Worm (Caenorhabditis elegans) whole organism, L2 larva: ENCODE measurements around the gene fbxa-53.

Experiments
- C34F6.9 ChIP-seq: fragments of 150-350 bp; optimal IDR thresholded peaks from 2 replicates; lab custom pipeline; 2014; ENCODE audit warnings: missing biosample characterization, missing genetic modification characterization
- F13H6.1 ChIP-seq: sonication (generic microtip); optimal IDR thresholded peaks from 2 replicates; lab custom pipeline; 2016; ENCODE audit warnings: missing genetic modification characterization, missing compliant biosample characterization
- R02D3.7 ChIP-seq: fragments of 150-350 bp; optimal IDR thresholded peaks from 2 replicates; lab custom pipeline; 2014; ENCODE audit warnings: missing biosample characterization, missing genetic modification characterization
- Y55F3AM.14 ChIP-seq: fragments of 200-800 bp; sonication (Bioruptor generic); optimal IDR thresholded peaks from 2 replicates; lab custom pipeline; 2018; ENCODE audit warnings: mild to moderate bottlenecking, missing genetic modification characterization, missing compliant biosample characterization
- ZK546.5 ChIP-seq: sonication (generic microtip); optimal IDR thresholded peaks from 2 replicates; lab custom pipeline; 2017; ENCODE audit warnings: missing biosample characterization, missing genetic modification characterization
- alr-1 ChIP-seq: fragments of 150-350 bp; optimal IDR thresholded peaks from 2 replicates; lab custom pipeline; 2014; ENCODE audit warnings: missing biosample characterization, missing genetic modification characterization
- ama-1 ChIP-seq: fragments of 150-350 bp; optimal IDR thresholded peaks from 2 replicates; lab custom pipeline; 2018; ENCODE audit warnings: inconsistent platforms
- blmp-1 ChIP-seq: sonication (generic microtip); optimal IDR thresholded peaks from 2 replicates; lab custom pipeline; 2017; ENCODE audit warnings: missing genetic modification characterization, mild to moderate bottlenecking, missing compliant biosample characterization, antibody characterized with exemption, moderate library complexity; ENCODE audit not compliant: insufficient read depth
- ceh-16 ChIP-seq: fragments of 150-350 bp; optimal IDR thresholded peaks from 2 replicates; lab custom pipeline; 2014; ENCODE audit warnings: missing biosample characterization, missing genetic modification characterization
- ceh-82 ChIP-seq: fragments of 150-350 bp; optimal IDR thresholded peaks from 2 replicates; lab custom pipeline; 2014; ENCODE audit warnings: missing biosample characterization, missing genetic modification characterization
- crh-2 ChIP-seq: sonication (generic microtip); optimal IDR thresholded peaks from 2 replicates; lab custom pipeline; 2017; ENCODE audit warnings: missing biosample characterization, missing genetic modification characterization
- egl-27 ChIP-seq: sonication (generic microtip); optimal IDR thresholded peaks from 3 replicates; lab custom pipeline; 2017; ENCODE audit warnings: missing biosample characterization, missing genetic modification reagents, missing genetic modification characterization
- elt-1 ChIP-seq: fragments of 150-350 bp; optimal IDR thresholded peaks from 2 replicates; lab custom pipeline; 2014; ENCODE audit warnings: missing biosample characterization, missing genetic modification characterization
- elt-3 ChIP-seq: sonication (generic microtip); optimal IDR thresholded peaks from 2 replicates; lab custom pipeline; 2017; ENCODE audit warnings: missing biosample characterization, missing genetic modification characterization
- fos-1 ChIP-seq: fragments of 150-350 bp; optimal IDR thresholded peaks from 2 replicates; lab custom pipeline; 2014; ENCODE audit warnings: missing biosample characterization, missing genetic modification characterization
- gmeb-1 ChIP-seq: fragments of 150-350 bp; optimal IDR thresholded peaks from 2 replicates; lab custom pipeline; 2014; ENCODE audit warnings: missing biosample characterization, missing genetic modification characterization
- lin-11 ChIP-seq: fragments of 150-350 bp; sonication (generic microtip); optimal IDR thresholded peaks from 2 replicates; lab custom pipeline; 2014; ENCODE audit warnings: missing biosample characterization, missing genetic modification characterization, inconsistent platforms, mixed read lengths
- lin-13 ChIP-seq: fragments of 150-350 bp; optimal IDR thresholded peaks from 2 replicates; lab custom pipeline; 2014; ENCODE audit warnings: missing biosample characterization, missing genetic modification reagents, missing genetic modification characterization
- lin-39 ChIP-seq: fragments of 150-350 bp; optimal IDR thresholded peaks from 2 replicates; lab custom pipeline; 2014; ENCODE audit warnings: missing biosample characterization, missing genetic modification reagents, missing genetic modification characterization
- lsy-2 ChIP-seq, 2 experiments: fragments of 150-350 bp in 1 of 2; sonication (generic microtip) in 1 of 2; optimal IDR thresholded peaks; 2 replicates each; lab custom pipeline; 2014 to 2017; ENCODE audit warnings: missing biosample characterization in 2 of 2, missing genetic modification characterization in 2 of 2
- mab-5 ChIP-seq: fragments of 150-350 bp; optimal IDR thresholded peaks from 2 replicates; lab custom pipeline; 2014; ENCODE audit warnings: missing biosample characterization, missing genetic modification characterization
- mbf-1 ChIP-seq: sonication (generic microtip); optimal IDR thresholded peaks from 2 replicates; lab custom pipeline; 2017; ENCODE audit warnings: missing biosample characterization, missing genetic modification characterization
- mdl-1 ChIP-seq, 2 experiments: fragments of 150-350 bp in 1 of 2; sonication (generic microtip) in 1 of 2; optimal IDR thresholded peaks; 2 replicates each; lab custom pipeline; 2017; ENCODE audit warnings: missing biosample characterization in 2 of 2, missing genetic modification characterization in 2 of 2
- nhr-10 ChIP-seq: sonication (generic microtip); optimal IDR thresholded peaks from 2 replicates; lab custom pipeline; 2017; ENCODE audit warnings: missing biosample characterization, missing genetic modification characterization
- nhr-11 ChIP-seq: fragments of 150-350 bp; optimal IDR thresholded peaks from 2 replicates; lab custom pipeline; 2014; ENCODE audit warnings: missing biosample characterization, missing genetic modification characterization
- nhr-12 ChIP-seq: fragments of 150-350 bp; optimal IDR thresholded peaks from 2 replicates; lab custom pipeline; 2014; ENCODE audit warnings: missing biosample characterization, missing genetic modification characterization
- nhr-129 ChIP-seq: fragments of 150-350 bp; optimal IDR thresholded peaks from 2 replicates; lab custom pipeline; 2014; ENCODE audit warnings: missing biosample characterization, missing genetic modification characterization
- nhr-23 ChIP-seq: fragments of 150-350 bp; optimal IDR thresholded peaks from 2 replicates; lab custom pipeline; 2014; ENCODE audit warnings: missing biosample characterization, missing genetic modification reagents, missing genetic modification characterization
- nhr-237 ChIP-seq: fragments of 150-350 bp; optimal IDR thresholded peaks from 2 replicates; lab custom pipeline; 2014; ENCODE audit warnings: missing biosample characterization, missing genetic modification characterization
- nhr-25 ChIP-seq: fragments of 150-350 bp; sonication (generic microtip); optimal IDR thresholded peaks from 3 replicates; lab custom pipeline; 2014; ENCODE audit warnings: missing biosample characterization, missing genetic modification characterization
- sem-4 ChIP-seq: fragments of 150-350 bp; optimal IDR thresholded peaks from 2 replicates; lab custom pipeline; 2014; ENCODE audit warnings: missing biosample characterization, missing genetic modification reagents, missing genetic modification characterization
- skn-1 ChIP-seq: sonication (generic microtip); optimal IDR thresholded peaks from 2 replicates; lab custom pipeline; 2017; ENCODE audit warnings: missing biosample characterization, missing genetic modification characterization
- sma-3 ChIP-seq: sonication (generic microtip); optimal IDR thresholded peaks from 2 replicates; lab custom pipeline; 2016; ENCODE audit warnings: missing genetic modification reagents, missing genetic modification characterization, missing compliant biosample characterization
- sma-9 ChIP-seq, 2 experiments: fragments of 150-350 bp in 1 of 2; sonication (generic microtip) in 1 of 2; optimal IDR thresholded peaks; 2 replicates each; lab custom pipeline; 2014 to 2016; ENCODE audit warnings: missing genetic modification characterization in 2 of 2, mild to moderate bottlenecking in 1 of 2, missing biosample characterization in 1 of 2, missing compliant biosample characterization in 1 of 2, missing genetic modification reagents in 1 of 2, moderate library complexity in 1 of 2
- snpc-4 ChIP-seq: fragments of 150-350 bp; optimal IDR thresholded peaks from 2 replicates; lab custom pipeline; 2014; ENCODE audit warnings: missing biosample characterization, missing genetic modification characterization
- unc-62 ChIP-seq: fragments of 150-350 bp; optimal IDR thresholded peaks from 2 replicates; lab custom pipeline; 2014; ENCODE audit warnings: missing biosample characterization, missing genetic modification reagents, missing genetic modification characterization
- zag-1 ChIP-seq: fragments of 150-350 bp; optimal IDR thresholded peaks from 2 replicates; lab custom pipeline; 2014; ENCODE audit warnings: missing biosample characterization, missing genetic modification characterization
- ztf-11 ChIP-seq: sonication (generic microtip); optimal IDR thresholded peaks from 2 replicates; lab custom pipeline; 2017; ENCODE audit warnings: missing biosample characterization, missing genetic modification characterization
- ztf-4 ChIP-seq: fragments of 150-350 bp; optimal IDR thresholded peaks from 2 replicates; lab custom pipeline; 2014; ENCODE audit warnings: missing biosample characterization, missing genetic modification characterization

fbxa-53 gene

ce11 chrX:1727056-1727455, 8.7 kb upstream of the fbxa-53 start, which contains the start of gene F07G6.2:
Gene F07G6.2 (plus strand): TSS chrX:1727356.
- no peak for TF ChIP-seq ceh-82 (tag; lab: Kevin White, UChicago)
- no peak for TF ChIP-seq nhr-129 (tag; lab: Kevin White, UChicago)
- no peak for TF ChIP-seq lin-39 (tag; lab: Kevin White, UChicago)
- TF ChIP-seq mab-5 = no peak
- TF ChIP-seq lin-11 = no peak
- no peak for TF ChIP-seq gmeb-1
- TF ChIP-seq lsy-2 (tag; optimal IDR thresholded peaks at IDR 0.05; lab: Kevin White, UChicago) = no peak
- TF ChIP-seq blmp-1 = no peak
- no peak for TF ChIP-seq ZK546.5 (tag; lab: Kevin White, UChicago)

- TF ChIP-seq lin-11 (no peak), elt-3 (no peak), elt-1 (tag; lab: Kevin White, UChicago) (no peak), R02D3.7 (no peak), nhr-12 (tag; lab: Kevin White, UChicago) (no peak), unc-62 (GFP tag; lab: Kevin White, UChicago) (no peak), skn-1 (tag; lab: Kevin White, UChicago) (no peak), F13H6.1 (tag; lab: Kevin White, UChicago) (no peak), lin-39 (tag; lab: Kevin White, UChicago) (no peak), blmp-1 (no peak), ceh-82 (tag; lab: Kevin White, UChicago) (no peak), mbf-1 (tag; lab: Kevin White, UChicago) (no peak), crh-2 (tag; lab: Kevin White, UChicago) (no peak), ceh-16 (tag; lab: Kevin White, UChicago) (no peak), nhr-237 (tag; lab: Kevin White, UChicago) (no peak), fos-1 (tag; lab: Kevin White, UChicago) (no peak), alr-1 (tag; lab: Kevin White, UChicago) (no peak), sem-4 (tag; lab: Kevin White, UChicago) (no peak), ztf-4 (tag; lab: Kevin White, UChicago) (no peak), nhr-11 (tag; lab: Kevin White, UChicago) (no peak)
Observed at ce11 chrX:1720359-1720758, 2.0 kb upstream of the fbxa-53 start, which contains the start of gene F07G6.8. Gene F07G6.8 (minus strand): TSS chrX:1720459.

ce11 chrX:1712538-1712937, 5.8 kb downstream of the fbxa-53 start, which contains the start of gene fbxa-52:
Gene fbxa-52 (minus strand): TSS chrX:1712638.
- TF ChIP-seq F13H6.1 (tag; lab: Kevin White, UChicago) (no peak), Y55F3AM.14 (GFP tag; lab: Kevin White, UChicago) (no peak), sma-9 (GFP tag; optimal IDR thresholded peaks at IDR 0.05; lab: Kevin White, UChicago) (no peak), sma-9 (tag; optimal IDR thresholded peaks at IDR 0.05; lab: Kevin White, UChicago) (no peak), ama-1 (lab: Kevin White, UChicago) (no peak), snpc-4 (tag; lab: Kevin White, UChicago) (no peak), nhr-25 (tag; lab: Kevin White, UChicago) (no peak), nhr-11 (tag; lab: Kevin White, UChicago) (no peak), nhr-129 (tag; lab: Kevin White, UChicago) (no peak), zag-1 (tag; lab: Kevin White, UChicago) (no peak), lin-11 (no peak), elt-3 (no peak), mbf-1 (tag; lab: Kevin White, UChicago) (no peak), egl-27 (no peak), blmp-1 (no peak), C34F6.9 (tag; lab: Kevin White, UChicago) (no peak), ztf-4 (tag; lab: Kevin White, UChicago) (no peak), ZK546.5 (tag; lab: Kevin White, UChicago) (no peak), ztf-11 (tag; lab: Kevin White, UChicago) (no peak), lin-39 (tag; lab: Kevin White, UChicago) (no peak)

- TF ChIP-seq lin-13 (GFP tag; lab: Kevin White, UChicago) = no peak
- no peak for TF ChIP-seq sma-3
- no peak for TF ChIP-seq nhr-237 (tag; lab: Kevin White, UChicago)
- TF ChIP-seq nhr-23 (tag; lab: Kevin White, UChicago) = no peak
- no peak for TF ChIP-seq ztf-4 (tag; lab: Kevin White, UChicago)
- TF ChIP-seq Y55F3AM.14 (GFP tag; lab: Kevin White, UChicago) = no peak
- no peak for TF ChIP-seq crh-2 (tag; lab: Kevin White, UChicago)
- TF ChIP-seq gmeb-1 = no peak
- TF ChIP-seq nhr-10 = no peak
- no peak for TF ChIP-seq zag-1 (tag; lab: Kevin White, UChicago)
- TF ChIP-seq mdl-1 (tag; optimal IDR thresholded peaks at IDR 0.05; lab: Kevin White, UChicago) = no peak
- TF ChIP-seq lin-39 (tag; lab: Kevin White, UChicago) = no peak
- no peak for TF ChIP-seq mbf-1 (tag; lab: Kevin White, UChicago)
- TF ChIP-seq snpc-4 (tag; lab: Kevin White, UChicago) = no peak
- TF ChIP-seq sma-9 (GFP tag; optimal IDR thresholded peaks at IDR 0.05; lab: Kevin White, UChicago) = no peak
- TF ChIP-seq sma-9 (tag; optimal IDR thresholded peaks at IDR 0.05; lab: Kevin White, UChicago) = no peak
- TF ChIP-seq F13H6.1 (tag; lab: Kevin White, UChicago) = no peak
Observed at ce11 chrX:1706538-1706937, 11.8 kb downstream of the fbxa-53 start, which contains the start of gene F07G6.5. Gene F07G6.5 (minus strand): TSS chrX:1706638.
